Worm (Caenorhabditis elegans) whole organism, L4 larva: ENCODE measurements around the gene egl-36.

ENCODE experiments used
- D1046.2 ChIP-seq: fragments of 200-800 bp; sonication (Bioruptor generic); IDR thresholded peaks from 2 replicates; pipeline ENCODE4 v1.3.6; 2022; ENCODE audit warnings: missing genetic modification characterization, missing compliant biosample characterization
- F37D6.2 ChIP-seq: sonication (generic microtip); optimal IDR thresholded peaks from 2 replicates; lab custom pipeline; 2016; ENCODE audit warnings: mild to moderate bottlenecking, missing genetic modification characterization, missing compliant biosample characterization
- F49E8.2 ChIP-seq: sonication (generic microtip); optimal IDR thresholded peaks from 2 replicates; lab custom pipeline; 2016; ENCODE audit warnings: missing compliant biosample characterization, mild to moderate bottlenecking, missing genetic modification characterization, borderline replicate concordance
- T20F7.1 ChIP-seq: fragments of 200-800 bp; sonication (Bioruptor generic); optimal IDR thresholded peaks from 2 replicates; lab custom pipeline; 2018; ENCODE audit warnings: mild to moderate bottlenecking, missing genetic modification characterization, missing compliant biosample characterization
- ZK337.2 ChIP-seq: fragments of 200-800 bp; sonication (Bioruptor generic); IDR thresholded peaks from 2 replicates; pipeline ENCODE4 v1.3.6; 2022; ENCODE audit warnings: missing genetic modification reagents, missing genetic modification characterization, missing compliant biosample characterization
- aha-1 ChIP-seq: fragments of 150-350 bp; peaks from one replicate; lab custom pipeline; 2014; ENCODE audit warnings: missing biosample characterization, missing genetic modification characterization
- arid-1 ChIP-seq: fragments of 200-800 bp; sonication (Bioruptor generic); conservative IDR thresholded peaks from 2 replicates; pipeline ENCODE4 v1.3.6; 2022; ENCODE audit warnings: missing genetic modification reagents, missing genetic modification characterization, missing compliant biosample characterization
- ceh-28 ChIP-seq: fragments of 150-350 bp; optimal IDR thresholded peaks from 2 replicates; lab custom pipeline; 2014; ENCODE audit warnings: missing biosample characterization, missing genetic modification reagents, missing genetic modification characterization
- ceh-32 ChIP-seq: sonication (generic microtip); optimal IDR thresholded peaks from 2 replicates; lab custom pipeline; 2016; ENCODE audit warnings: mild to moderate bottlenecking, missing genetic modification characterization, missing compliant biosample characterization; ENCODE audit not compliant: poor library complexity
- ceh-62 ChIP-seq: sonication (generic microtip); optimal IDR thresholded peaks from 2 replicates; lab custom pipeline; 2017; ENCODE audit warnings: missing biosample characterization, missing genetic modification characterization
- ceh-82 ChIP-seq: sonication (generic microtip); optimal IDR thresholded peaks from 2 replicates; lab custom pipeline; 2017; ENCODE audit warnings: missing biosample characterization, missing genetic modification characterization
- daf-16 ChIP-seq, 3 experiments: sonication (generic microtip); optimal IDR thresholded peaks; 2 replicates each; lab custom pipeline; 2016 to 2017; ENCODE audit warnings: missing genetic modification characterization in 3 of 3, missing genetic modification reagents in 3 of 3, mild to moderate bottlenecking in 2 of 3, missing compliant biosample characterization in 2 of 3, missing biosample characterization in 1 of 3, moderate library complexity in 1 of 3
- dmd-6 ChIP-seq: fragments of 200-800 bp; sonication (Bioruptor generic); IDR thresholded peaks from 2 replicates; pipeline ENCODE4 v1.3.6; 2022; ENCODE audit warnings: missing genetic modification reagents, missing genetic modification characterization, missing compliant biosample characterization
- dmd-9 ChIP-seq: fragments of 200-800 bp; sonication (Bioruptor generic); IDR thresholded peaks from 2 replicates; pipeline ENCODE4 v1.3.6; 2022; ENCODE audit warnings: missing genetic modification reagents, missing genetic modification characterization, missing compliant biosample characterization
- dve-1 ChIP-seq: sonication (generic microtip); optimal IDR thresholded peaks from 2 replicates; lab custom pipeline; 2017; ENCODE audit warnings: antibody characterized with exemption, mild to moderate bottlenecking, missing genetic modification characterization, missing compliant biosample characterization; ENCODE audit not compliant: insufficient read depth
- egl-27 ChIP-seq: sonication (generic microtip); optimal IDR thresholded peaks from 3 replicates; lab custom pipeline; 2017; ENCODE audit warnings: missing biosample characterization, missing genetic modification reagents, missing genetic modification characterization
- egl-43 ChIP-seq: fragments of 200-800 bp; sonication (Bioruptor generic); IDR thresholded peaks from 2 replicates; pipeline ENCODE4 v1.3.6; 2022; ENCODE audit warnings: missing genetic modification reagents, missing genetic modification characterization, missing compliant biosample characterization
- hif-1 ChIP-seq, 2 experiments: sonication (generic microtip); optimal IDR thresholded peaks; 2 replicates each; lab custom pipeline; 2016 to 2017; ENCODE audit warnings: missing compliant biosample characterization in 2 of 2, missing genetic modification characterization in 2 of 2, missing genetic modification reagents in 2 of 2, missing genotype in 2 of 2, mild to moderate bottlenecking in 1 of 2
- hlh-30 ChIP-seq: sonication (generic microtip); optimal IDR thresholded peaks from 2 replicates; lab custom pipeline; 2017; ENCODE audit warnings: antibody characterized with exemption, mild to moderate bottlenecking, missing genetic modification characterization, missing compliant biosample characterization; ENCODE audit not compliant: insufficient read depth
- hmg-1.1 ChIP-seq: fragments of 200-800 bp; sonication (Bioruptor generic); IDR thresholded peaks from 2 replicates; pipeline ENCODE4 v1.3.6; 2022; ENCODE audit warnings: missing genetic modification reagents, missing genetic modification characterization, missing compliant biosample characterization
- jun-1 ChIP-seq: fragments of 150-350 bp; optimal IDR thresholded peaks from 2 replicates; lab custom pipeline; 2014; ENCODE audit warnings: missing biosample characterization, missing genetic modification reagents, missing genetic modification characterization
- lin-39 ChIP-seq: fragments of 150-350 bp; optimal IDR thresholded peaks from 2 replicates; lab custom pipeline; 2014; ENCODE audit warnings: missing biosample characterization, missing genetic modification reagents, missing genetic modification characterization
- mdl-1 ChIP-seq, 2 experiments: fragments of 150-350 bp in 1 of 2; sonication (generic microtip) in 1 of 2; optimal IDR thresholded peaks; 2 replicates each; lab custom pipeline; 2014 to 2017; ENCODE audit warnings: missing biosample characterization in 2 of 2, missing genetic modification characterization in 2 of 2
- mdt-29 ChIP-seq: fragments of 200-800 bp; sonication (Bioruptor generic); IDR thresholded peaks from 2 replicates; pipeline ENCODE4 v1.3.6; 2022; ENCODE audit warnings: missing genetic modification reagents, missing genetic modification characterization, missing compliant biosample characterization
- mep-1 ChIP-seq: fragments of 150-350 bp; sonication (generic microtip); optimal IDR thresholded peaks from 3 replicates; lab custom pipeline; 2014; ENCODE audit warnings: missing biosample characterization, missing genetic modification characterization
- mxl-3 ChIP-seq: fragments of 200-800 bp; sonication (Bioruptor generic); optimal IDR thresholded peaks from 2 replicates; lab custom pipeline; 2018; ENCODE audit warnings: mild to moderate bottlenecking, missing genetic modification characterization, missing compliant biosample characterization
- nhr-102 ChIP-seq: sonication (generic microtip); optimal IDR thresholded peaks from 2 replicates; lab custom pipeline; 2016; ENCODE audit warnings: mild to moderate bottlenecking, missing genetic modification characterization, moderate library complexity, missing compliant biosample characterization
- nhr-111 ChIP-seq: fragments of 200-800 bp; sonication (Bioruptor generic); optimal IDR thresholded peaks from 2 replicates; lab custom pipeline; 2018; ENCODE audit warnings: mild to moderate bottlenecking, missing genetic modification characterization, missing compliant biosample characterization
- nhr-28 ChIP-seq: fragments of 150-350 bp; optimal IDR thresholded peaks from 2 replicates; lab custom pipeline; 2014; ENCODE audit warnings: missing biosample characterization, missing genetic modification characterization
- nhr-41 ChIP-seq: fragments of 200-800 bp; sonication (Bioruptor generic); IDR thresholded peaks from 2 replicates; pipeline ENCODE4 v1.3.6; 2022; ENCODE audit warnings: missing genetic modification reagents, missing genetic modification characterization, missing compliant biosample characterization
- pha-4 ChIP-seq, 2 experiments: fragments of 150-350 bp in 1 of 2; fragments of 200-800 bp in 1 of 2; sonication (Bioruptor generic) in 1 of 2; IDR thresholded peaks in 1 of 2; optimal IDR thresholded peaks in 1 of 2; 2 replicates each; pipeline versions ENCODE4 v1.3.6 to Lab custom; 2014 to 2022; ENCODE audit warnings: missing genetic modification characterization in 2 of 2, missing genetic modification reagents in 2 of 2, missing biosample characterization in 1 of 2, missing compliant biosample characterization in 1 of 2
- pqm-1 ChIP-seq: sonication (generic microtip); optimal IDR thresholded peaks from 2 replicates; lab custom pipeline; 2017; ENCODE audit warnings: missing biosample characterization, missing genetic modification characterization
- rbr-2 ChIP-seq: sonication (generic microtip); optimal IDR thresholded peaks from 2 replicates; lab custom pipeline; 2016; ENCODE audit warnings: missing genotype, missing genetic modification characterization, missing compliant biosample characterization
- set-16 ChIP-seq: fragments of 200-800 bp; sonication (Bioruptor generic); IDR thresholded peaks from 2 replicates; pipeline ENCODE4 v1.3.6; 2022; ENCODE audit warnings: missing genetic modification reagents, missing genetic modification characterization, missing compliant biosample characterization
- tag-97 ChIP-seq: fragments of 200-800 bp; sonication (Bioruptor generic); IDR thresholded peaks from 2 replicates; pipeline ENCODE4 v1.3.6; 2022; ENCODE audit warnings: missing genetic modification characterization, missing compliant biosample characterization
- unc-62 ChIP-seq, 3 experiments: fragments of 150-350 bp in 1 of 3; sonication (generic microtip); optimal IDR thresholded peaks in 2 of 3; peaks in 1 of 3; 1 replicate in 1 of 3; 2 replicates in 2 of 3; lab custom pipeline; 2014 to 2017; ENCODE audit warnings: missing biosample characterization in 3 of 3, missing genetic modification characterization in 3 of 3, missing genetic modification reagents in 3 of 3, missing genotype in 1 of 3
- zfp-2 ChIP-seq: sonication (generic microtip); optimal IDR thresholded peaks from 2 replicates; lab custom pipeline; 2016; ENCODE audit warnings: mild to moderate bottlenecking, missing genetic modification characterization, missing compliant biosample characterization
- zfp-3 ChIP-seq: fragments of 200-800 bp; sonication (Bioruptor generic); conservative IDR thresholded peaks from 2 replicates; pipeline ENCODE4 v1.3.6; 2022; ENCODE audit warnings: missing genetic modification reagents, missing genetic modification characterization, missing compliant biosample characterization
- zip-11 ChIP-seq: fragments of 200-800 bp; sonication (Bioruptor generic); IDR thresholded peaks from 2 replicates; pipeline ENCODE4 v1.3.6; 2022; ENCODE audit warnings: missing genetic modification characterization, missing compliant biosample characterization
- ztf-11 ChIP-seq: fragments of 150-350 bp; optimal IDR thresholded peaks from 2 replicates; lab custom pipeline; 2014; ENCODE audit warnings: missing biosample characterization, missing genetic modification characterization
- ztf-7 ChIP-seq: fragments of 150-350 bp; optimal IDR thresholded peaks from 2 replicates; lab custom pipeline; 2014; ENCODE audit warnings: missing biosample characterization, missing genetic modification characterization

egl-36 gene

ce11 chrX:10772763-10773162, 38.6 kb downstream of the egl-36 start (continued):
- TF ChIP-seq daf-16 (GFP tag; optimal IDR thresholded peaks at IDR 0.05; lab: Kevin White, UChicago) (no peak), daf-16 (tag; optimal IDR thresholded peaks at IDR 0.05; lab: Kevin White, UChicago) (peak; percentile 15)
- TF ChIP-seq, all 104 proteins: peak for 13

ce11 chrX:10774865-10775264, 40.7 kb downstream of the egl-36 start:
- no peak for TF ChIP-seq dmd-9 (GFP tag; lab: Robert Waterston, UW)
- no peak for TF ChIP-seq mep-1
- no peak for TF ChIP-seq ZK337.2
- TF ChIP-seq hlh-30 (tag; lab: Kevin White, UChicago): no peak
- TF ChIP-seq hif-1 (tag; optimal IDR thresholded peaks at IDR 0.05; lab: Kevin White, UChicago): no peak
- 0 out of 2 replicates have a peak, but pooled peaks have one; percentile 17 for TF ChIP-seq tag-97 (GFP tag; lab: Robert Waterston, UW)
- peak; percentile 53; the same call in 1 of the 2 replicates for TF ChIP-seq set-16 (GFP tag; lab: Robert Waterston, UW)
- peak in 1 of 2 experiments; percentile 26 for TF ChIP-seq unc-62 (GFP tag; optimal IDR thresholded peaks at IDR 0.05 in 1 of 2; lab: Kevin White, UChicago)
- no peak for TF ChIP-seq unc-62 (tag; optimal IDR thresholded peaks at IDR 0.05; lab: Kevin White, UChicago)
- 0 out of 2 replicates have a peak, but pooled peaks have one; percentile 50 for TF ChIP-seq egl-43
- no peak for TF ChIP-seq F37D6.2 (tag; lab: Kevin White, UChicago)
- peak; percentile 17 for TF ChIP-seq aha-1 (tag; lab: Kevin White, UChicago)
- no peak for TF ChIP-seq mdl-1 (tag; optimal IDR thresholded peaks at IDR 0.05; lab: Kevin White, UChicago)
- TF ChIP-seq lin-39 (tag; lab: Kevin White, UChicago): no peak
- no peak for TF ChIP-seq zfp-2 (tag; lab: Kevin White, UChicago)
- TF ChIP-seq T20F7.1 (GFP tag; lab: Kevin White, UChicago): no peak

ce11 chrX:10780542-10781266, 46.6 kb downstream of the egl-36 start:
- TF ChIP-seq ztf-11 (tag; lab: Kevin White, UChicago) (no peak), hlh-30 (tag; lab: Kevin White, UChicago) (peak; percentile 63), mxl-3 (GFP tag; lab: Kevin White, UChicago) (no peak), pha-4 (GFP tag; IDR thresholded peaks at IDR 0.05; lab: Robert Waterston, UW) (no peak), pha-4 (tag; optimal IDR thresholded peaks at IDR 0.05; lab: Kevin White, UChicago) (no peak), egl-27 (tag; lab: Kevin White, UChicago) (no peak), nhr-111 (GFP tag; lab: Kevin White, UChicago) (peak; percentile 16), zip-11 (no peak), nhr-41 (GFP tag; lab: Robert Waterston, UW) (no peak), zfp-3 (GFP tag; lab: Robert Waterston, UW) (no peak), set-16 (GFP tag; lab: Robert Waterston, UW) (peak; percentile 60), hif-1 (tag; optimal IDR thresholded peaks at IDR 0.05; lab: Kevin White, UChicago) (no peak), rbr-2 (tag; lab: Kevin White, UChicago) (peak; percentile 3), ceh-62 (tag; lab: Kevin White, UChicago) (no peak), aha-1 (tag; lab: Kevin White, UChicago) (peak; percentile 92), hmg-1.1 (no peak), mdl-1 (tag; optimal IDR thresholded peaks at IDR 0.05; lab: Kevin White, UChicago) (no peak), dmd-6 (GFP tag; lab: Robert Waterston, UW) (peak; percentile 35), unc-62 (GFP tag; optimal IDR thresholded peaks at IDR 0.05 in 1 of 2; lab: Kevin White, UChicago) (no peak), unc-62 (tag; optimal IDR thresholded peaks at IDR 0.05; lab: Kevin White, UChicago) (no peak), ceh-82 (tag; lab: Kevin White, UChicago) (no peak), pqm-1 (tag; lab: Kevin White, UChicago) (peak; percentile 45), jun-1 (tag; lab: Kevin White, UChicago) (no peak), D1046.2 (GFP tag; lab: Robert Waterston, UW) (no peak), F49E8.2 (no peak), F37D6.2 (tag; lab: Kevin White, UChicago) (no peak), dve-1 (tag; lab: Kevin White, UChicago) (peak; percentile 56), ceh-28 (no peak), dmd-9 (GFP tag; lab: Robert Waterston, UW) (0 out of 2 replicates have a peak, but pooled peaks have one; percentile 20), arid-1 (GFP tag; lab: Robert Waterston, UW) (no peak), ztf-7 (tag; lab: Kevin White, UChicago) (no peak), ceh-32 (tag; lab: Kevin White, UChicago) (no peak), daf-16 (GFP tag; optimal IDR thresholded peaks at IDR 0.05; lab: Kevin White, UChicago) (no peak), daf-16 (tag; optimal IDR thresholded peaks at IDR 0.05; lab: Kevin White, UChicago) (peak; percentile 50), mep-1 (peak; percentile 3), nhr-102 (tag; lab: Kevin White, UChicago) (no peak), tag-97 (GFP tag; lab: Robert Waterston, UW) (0 out of 2 replicates have a peak, but pooled peaks have one; percentile 70), nhr-28 (peak; percentile 40), mdt-29 (GFP tag; lab: Robert Waterston, UW) (no peak)
